Fruit fly (Drosophila melanogaster) Kc167 (cell line): ENCODE results near the gene schuy.

Source experiments
- Myc ChIP-seq: fragments of >200 bp; optimal IDR thresholded peaks from 2 replicates; lab custom pipeline; 2017; ENCODE audit warnings: missing external identifiers
- Sin3A ChIP-seq: fragments of >200 bp; optimal IDR thresholded peaks from 2 replicates; lab custom pipeline; 2018; ENCODE audit warnings: missing external identifiers
- h ChIP-seq: fragments of >200 bp; optimal IDR thresholded peaks from 3 replicates; lab custom pipeline; 2018; ENCODE audit warnings: missing external identifiers
- insv ChIP-seq: fragments of >200 bp; optimal IDR thresholded peaks from 3 replicates; lab custom pipeline; 2018; ENCODE audit warnings: missing external identifiers
- psq ChIP-seq: fragments of >200 bp; optimal IDR thresholded peaks from 2 replicates; lab custom pipeline; 2017; ENCODE audit warnings: missing external identifiers
- ttk ChIP-seq: sonication (Bioruptor generic); optimal IDR thresholded peaks from 2 replicates; lab custom pipeline; 2017; ENCODE audit warnings: missing external identifiers

The schuy gene

DNA sequence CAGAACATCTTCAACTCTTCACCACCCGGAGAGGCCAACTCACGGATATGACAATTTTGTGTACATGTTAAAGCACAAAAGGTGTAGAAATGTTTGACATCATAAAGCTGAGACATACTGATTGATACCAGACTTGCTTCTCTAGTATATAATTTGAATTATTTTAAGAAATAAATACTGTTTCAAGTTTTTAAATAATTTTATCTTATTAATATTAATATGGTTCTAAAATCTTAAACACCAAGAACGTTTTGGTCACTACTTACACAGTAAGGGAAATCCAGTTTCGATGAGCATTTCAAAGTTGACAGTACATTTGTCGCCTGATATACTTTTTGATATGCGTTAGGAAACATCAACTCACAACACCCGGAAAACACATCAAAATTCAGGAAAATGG lies at the start of gene schuy, which contains the start of gene hale:
TSS of gene schuy (plus strand) at position 326 of the 400 bp plus-strand sequence.
TSS of gene hale (minus strand) at position 101 of the 400 bp plus-strand sequence.
- TF ChIP-seq Myc: no peak

DNA sequence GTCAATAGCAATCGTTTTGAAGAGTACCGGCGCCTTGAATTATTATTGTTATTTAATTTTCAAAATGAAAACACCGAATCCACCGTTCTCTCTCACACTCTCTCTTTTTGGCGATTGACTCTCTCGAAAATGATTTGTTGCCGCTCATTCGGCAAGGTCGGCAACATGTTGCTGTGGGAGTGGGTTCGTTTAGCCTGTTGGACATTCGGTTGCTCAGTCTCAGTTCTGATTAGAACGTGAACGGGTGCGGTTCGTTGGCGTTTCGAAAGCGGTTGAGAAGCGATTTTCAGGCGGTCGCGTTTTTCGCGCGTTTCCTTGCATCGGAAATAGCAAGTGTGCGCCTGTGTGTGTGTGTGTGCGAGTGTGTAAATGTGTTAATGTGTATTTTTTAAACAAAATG lies 46.9 kb upstream of the schuy start, which contains the start of gene Ac76E:
TSS of gene Ac76E (plus strand) at position 264 of the 400 bp plus-strand sequence.
- TF ChIP-seq Sin3A (no peak), insv (no peak), psq (lab: Kevin White, UChicago) (no peak), ttk (lab: Kevin White, UChicago) (no peak), h (lab: Kevin White, UChicago) (no peak), Myc (no peak)

DNA sequence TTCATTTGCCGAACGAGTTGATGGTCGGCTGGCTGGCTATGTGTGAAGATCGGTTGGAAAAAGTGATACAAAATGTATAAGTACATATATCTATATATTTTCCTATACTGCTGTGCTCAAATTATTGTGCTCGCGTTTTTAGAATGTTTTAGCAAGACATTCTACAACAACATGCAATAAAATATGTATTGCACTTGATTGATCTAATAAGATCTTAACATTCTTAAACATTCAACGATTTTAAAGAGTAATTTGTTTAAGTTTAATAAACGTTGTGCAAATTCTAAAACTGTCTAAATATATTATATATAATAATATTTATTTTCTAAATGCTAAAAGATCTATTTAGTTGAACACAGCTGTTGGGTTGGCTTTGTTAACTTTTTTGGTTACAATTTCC lies 45.5 kb upstream of the schuy start:
- TF ChIP-seq Sin3A (no peak), h (lab: Kevin White, UChicago) (no peak), psq (lab: Kevin White, UChicago) (no peak), insv (no peak)

DNA sequence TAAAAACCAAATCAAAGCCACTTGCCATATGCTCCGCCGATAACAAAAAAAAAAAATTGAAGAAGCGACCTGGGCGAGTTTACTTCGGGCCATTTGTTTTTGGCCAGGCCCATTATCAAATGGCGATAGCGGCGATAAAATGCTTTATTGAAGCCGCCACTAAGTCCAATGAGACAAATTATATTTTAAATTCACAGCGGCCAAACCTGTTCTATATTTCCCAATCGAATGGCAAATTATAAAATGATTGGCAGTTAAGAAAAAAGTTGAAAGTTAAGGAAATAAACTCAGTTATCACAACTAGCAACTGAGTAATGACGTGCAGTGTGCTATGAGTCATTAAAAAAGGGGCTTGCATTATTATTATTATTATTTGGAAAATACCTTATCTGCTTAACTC lies 44.7 kb upstream of the schuy start:
- no peak for TF ChIP-seq psq (lab: Kevin White, UChicago)
- no peak for TF ChIP-seq h (lab: Kevin White, UChicago)
- no peak for TF ChIP-seq Myc
- TF ChIP-seq ttk (lab: Kevin White, UChicago): no peak
- TF ChIP-seq insv: no peak
- no peak for TF ChIP-seq Sin3A

DNA sequence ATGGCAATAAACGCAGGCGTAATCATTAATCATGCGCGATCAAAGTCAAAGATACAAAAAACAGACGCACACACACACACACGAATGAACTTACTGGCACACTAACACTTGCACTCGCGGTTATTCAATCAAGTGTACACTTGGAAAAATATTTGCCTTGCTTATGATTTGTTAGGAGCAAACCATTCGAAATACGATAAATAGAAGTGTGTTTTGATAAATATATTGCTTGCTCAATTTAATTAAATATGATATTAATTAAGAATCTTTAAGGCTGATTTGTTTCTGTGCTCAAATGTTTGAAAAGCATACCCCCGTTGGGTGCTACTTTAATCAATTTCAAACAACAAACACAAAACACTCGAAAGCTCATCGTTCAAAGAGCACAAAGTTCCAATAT lies 40.4 kb upstream of the schuy start:
- TF ChIP-seq Sin3A (no peak), h (lab: Kevin White, UChicago) (no peak), psq (lab: Kevin White, UChicago) (no peak), Myc (no peak), insv (no peak), ttk (lab: Kevin White, UChicago) (no peak)

DNA sequence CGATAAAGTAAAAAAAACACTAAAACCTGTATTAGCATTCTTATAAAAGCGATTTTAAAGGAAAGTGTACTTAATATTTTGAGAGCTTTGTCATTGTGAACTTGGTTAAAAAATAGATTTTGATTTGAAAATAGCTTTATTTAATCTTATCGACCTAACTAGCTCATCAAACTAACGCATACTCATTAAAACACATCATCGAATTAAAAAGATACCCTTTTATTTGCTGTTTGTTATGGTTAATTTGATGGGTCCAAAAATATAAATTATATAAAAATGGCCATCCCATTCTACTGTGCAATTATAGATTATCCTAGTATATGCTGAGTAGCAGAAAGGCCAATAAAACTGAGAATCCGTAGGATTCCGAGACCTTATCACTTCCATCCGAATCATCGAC lies 34.9 kb upstream of the schuy start, which contains the start of gene CG32219:
TSS of gene CG32219 (minus strand) at position 101 of the 400 bp plus-strand sequence.
- TF ChIP-seq Myc: no peak
- TF ChIP-seq psq (lab: Kevin White, UChicago): no peak
- TF ChIP-seq insv: no peak
- TF ChIP-seq ttk (lab: Kevin White, UChicago): no peak
- no peak for TF ChIP-seq h (lab: Kevin White, UChicago)
- no peak for TF ChIP-seq Sin3A

DNA sequence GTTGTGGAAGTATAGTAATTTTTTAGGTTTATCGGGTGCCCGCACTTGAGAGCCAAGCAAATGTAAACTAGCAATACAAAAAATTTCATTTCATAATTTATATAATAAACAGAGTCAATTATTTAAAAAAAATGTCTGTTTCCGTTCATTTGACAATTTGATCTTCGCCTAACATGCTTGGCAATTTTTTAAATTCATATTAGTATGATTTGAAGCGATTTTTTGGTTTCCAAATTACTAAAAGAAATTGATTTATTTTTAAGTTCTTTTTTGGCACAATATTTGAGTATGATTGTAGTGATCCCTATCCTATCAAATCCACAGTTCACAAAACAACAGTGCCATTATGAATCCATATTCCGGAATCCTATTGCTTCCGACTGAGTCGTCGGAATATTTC lies 34.0 kb upstream of the schuy start, which contains the start of gene CG34258:
TSS of gene CG34258 (minus strand) at position 101 of the 400 bp plus-strand sequence.
- TF ChIP-seq insv (no peak), Sin3A (no peak), ttk (lab: Kevin White, UChicago) (no peak), psq (lab: Kevin White, UChicago) (no peak), h (lab: Kevin White, UChicago) (no peak), Myc (no peak)

DNA sequence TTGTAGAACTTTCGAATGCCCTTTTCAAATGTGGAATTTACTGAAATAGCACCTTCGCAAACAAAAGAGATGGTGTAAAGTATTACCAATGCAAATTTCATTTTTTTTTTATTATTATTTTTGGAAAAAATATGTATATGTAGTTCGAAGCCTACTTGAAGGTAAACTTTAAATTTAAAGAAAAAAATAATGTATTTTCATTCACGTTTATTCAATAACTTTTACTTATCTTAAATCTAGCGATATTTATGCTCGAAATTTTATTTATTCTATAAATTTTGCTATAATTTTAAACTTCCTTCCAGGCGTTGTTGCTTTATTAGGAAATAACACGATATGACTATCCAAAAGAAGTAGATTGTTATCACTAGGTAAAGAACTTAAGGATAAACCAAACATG lies 33.2 kb upstream of the schuy start, which contains the start of gene CG33710:
TSS of gene CG33710 (minus strand) at position 101 of the 400 bp plus-strand sequence.
- TF ChIP-seq h (lab: Kevin White, UChicago) (no peak), ttk (lab: Kevin White, UChicago) (no peak), Sin3A (no peak), Myc (no peak), insv (no peak), psq (lab: Kevin White, UChicago) (no peak)

DNA sequence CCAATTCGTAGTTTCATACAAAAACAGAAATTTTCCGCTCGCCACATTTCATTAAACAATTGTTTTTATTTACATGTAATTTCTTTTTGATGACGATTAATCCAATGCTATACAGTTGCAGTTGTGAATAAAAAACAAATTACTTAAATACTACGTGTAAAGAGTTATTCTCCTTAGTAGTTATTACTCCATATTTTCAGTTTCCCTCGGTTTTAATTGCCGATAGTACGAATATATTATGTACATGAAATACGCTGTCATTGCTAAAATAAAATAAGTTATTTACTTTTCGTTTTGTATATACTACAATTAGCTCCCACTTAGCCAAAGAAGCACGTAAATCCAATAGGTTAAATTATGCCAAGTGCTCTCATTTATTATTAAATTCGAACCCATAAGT lies 32.3 kb upstream of the schuy start, which contains the start of gene CG42655:
TSS of gene CG42655 (minus strand) at position 101 of the 400 bp plus-strand sequence.
- no peak for TF ChIP-seq psq (lab: Kevin White, UChicago)
- no peak for TF ChIP-seq h (lab: Kevin White, UChicago)
- no peak for TF ChIP-seq insv
- no peak for TF ChIP-seq ttk (lab: Kevin White, UChicago)
- TF ChIP-seq Sin3A: no peak
- no peak for TF ChIP-seq Myc

DNA sequence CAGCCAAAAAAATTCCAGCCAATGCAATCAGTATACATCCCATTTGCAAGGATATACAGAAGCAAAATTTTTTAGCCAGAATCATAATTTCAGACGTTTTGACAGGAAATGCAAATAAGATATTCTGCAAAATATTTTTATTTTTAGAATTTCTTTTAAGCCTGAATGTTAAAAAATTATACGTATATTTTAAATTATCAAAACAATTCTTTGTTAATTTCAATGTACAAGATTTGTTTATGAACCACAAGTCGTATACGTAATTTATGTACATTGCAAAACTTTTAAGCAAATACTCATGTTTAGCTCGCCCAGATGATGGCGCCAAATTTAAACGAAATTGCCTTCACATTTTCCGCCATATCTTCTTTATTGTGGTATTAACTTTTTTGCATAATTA lies 31.5 kb upstream of the schuy start, which contains the start of gene CG42654:
TSS of gene CG42654 (minus strand) at position 101 of the 400 bp plus-strand sequence.
- TF ChIP-seq Sin3A: no peak
- TF ChIP-seq ttk (lab: Kevin White, UChicago): no peak
- no peak for TF ChIP-seq Myc
- TF ChIP-seq insv: no peak
- TF ChIP-seq h (lab: Kevin White, UChicago): no peak
- no peak for TF ChIP-seq psq (lab: Kevin White, UChicago)

DNA sequence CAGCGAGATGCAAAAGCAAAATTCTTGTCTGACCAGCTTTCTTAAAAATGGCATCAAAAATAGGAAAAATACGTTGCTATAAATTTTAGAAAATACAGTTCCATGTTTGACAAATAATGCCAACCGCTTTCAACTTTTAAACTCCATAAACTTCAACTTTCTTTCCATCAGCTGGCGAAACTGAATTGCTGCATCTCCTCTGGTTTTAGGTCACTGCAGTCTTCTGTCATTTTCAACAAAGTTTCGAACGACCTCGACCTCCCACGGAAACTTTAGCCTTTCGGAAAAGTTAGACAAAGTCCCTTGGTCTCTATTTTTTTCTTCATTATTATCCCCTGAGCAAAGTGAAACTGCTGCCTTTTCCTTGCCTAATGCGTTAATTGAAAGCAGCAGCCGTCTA lies 30.2 kb upstream of the schuy start, which contains the start of gene CG42263:
TSS of gene CG42263 (minus strand) at position 101 of the 400 bp plus-strand sequence.
- TF ChIP-seq h (lab: Kevin White, UChicago) (no peak), insv (no peak), ttk (lab: Kevin White, UChicago) (no peak), psq (lab: Kevin White, UChicago) (no peak), Sin3A (no peak), Myc (no peak)

DNA sequence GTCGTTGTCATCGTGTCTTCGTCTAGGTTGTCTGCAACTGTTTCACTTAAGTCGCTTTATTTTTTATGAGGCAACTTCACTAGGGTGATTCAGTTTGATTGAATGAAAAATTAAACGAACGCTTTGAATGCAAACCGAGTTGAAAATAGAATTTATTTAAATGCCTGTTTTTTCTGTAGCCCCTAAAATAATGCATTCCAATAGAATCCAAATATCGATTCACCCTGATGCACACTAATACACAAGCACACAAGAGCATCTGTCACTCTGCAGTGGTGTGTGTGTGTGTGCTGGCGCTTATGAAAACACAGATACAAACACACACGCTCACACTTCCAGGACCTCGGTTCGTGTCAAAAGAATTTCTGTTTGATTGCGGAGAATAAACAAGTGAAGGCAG lies 24.1 kb upstream of the schuy start:
- TF ChIP-seq insv (no peak), h (lab: Kevin White, UChicago) (no peak), ttk (lab: Kevin White, UChicago) (no peak), Myc (no peak), psq (lab: Kevin White, UChicago) (no peak), Sin3A (no peak)

DNA sequence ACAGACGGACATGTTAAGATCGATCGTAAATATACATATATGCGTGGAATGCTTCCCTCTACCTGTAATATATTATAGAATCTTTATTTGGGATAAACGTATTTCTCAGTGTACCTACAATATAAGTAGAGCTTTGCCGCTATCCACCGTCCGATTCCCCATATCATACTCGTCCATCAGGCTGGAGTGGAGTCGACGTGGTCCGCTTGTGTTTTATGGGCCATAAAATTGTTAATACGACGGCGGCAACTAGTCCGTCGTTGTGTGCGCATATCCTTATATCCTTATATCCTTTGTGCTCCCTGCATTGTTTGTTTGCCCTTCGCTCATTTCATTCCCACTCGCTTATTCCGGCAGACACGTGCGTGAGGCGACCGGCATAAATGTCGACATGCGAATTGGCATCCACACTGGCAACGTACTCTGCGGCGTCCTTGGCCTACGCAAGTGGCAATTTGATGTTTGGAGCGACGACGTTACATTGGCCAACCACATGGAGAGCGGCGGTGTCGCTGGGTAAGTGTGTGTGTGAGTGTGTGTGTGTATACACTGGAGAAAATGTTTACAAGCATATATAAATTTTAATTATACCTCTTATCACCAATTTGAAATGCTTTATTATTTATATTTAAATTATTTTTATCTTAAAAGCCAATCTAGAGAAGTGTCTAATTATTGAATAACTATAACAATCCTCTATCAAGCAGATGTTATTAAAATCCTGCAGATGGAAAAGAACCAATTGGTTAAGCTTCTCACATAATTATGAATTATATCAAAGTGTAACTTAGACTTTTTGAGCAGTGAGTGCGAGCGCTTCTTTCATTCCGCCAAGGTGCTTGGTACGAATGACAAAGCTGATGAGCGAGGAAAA lies 16.9 kb upstream of the schuy start:
- TF ChIP-seq insv (no peak), Sin3A (no peak), h (lab: Kevin White, UChicago) (no peak)
